Worm (Caenorhabditis elegans) whole organism, young adult: ENCODE results near the gene srh-216.
A peak's percentile ranks its signal among the peaks of the same experiment; 100 is the strongest.

Experiments used
- F33H1.4 ChIP-seq: fragments of 200-800 bp; sonication (Bioruptor generic); IDR thresholded peaks from 2 replicates; pipeline ENCODE4 v1.3.6; 2022; ENCODE audit warnings: missing genetic modification reagents, missing genetic modification characterization, missing compliant biosample characterization
- F52B5.7 ChIP-seq: sonication (generic microtip); optimal IDR thresholded peaks from 2 replicates; lab custom pipeline; 2016; ENCODE audit warnings: mild to moderate bottlenecking, missing genetic modification characterization, missing compliant biosample characterization
- F57C9.4 ChIP-seq: sonication (generic microtip); optimal IDR thresholded peaks from 2 replicates; lab custom pipeline; 2017; ENCODE audit warnings: mild to moderate bottlenecking, missing genetic modification characterization, missing compliant biosample characterization
- aptf-2 ChIP-seq: fragments of 200-800 bp; sonication (Bioruptor generic); conservative IDR thresholded peaks from 2 replicates; pipeline ENCODE4 v1.3.6; 2022; ENCODE audit warnings: missing genetic modification reagents, missing genetic modification characterization, missing compliant biosample characterization
- attf-6 ChIP-seq: fragments of 200-800 bp; sonication (Bioruptor generic); IDR thresholded peaks from 2 replicates; pipeline ENCODE4 v1.3.6; 2022; ENCODE audit warnings: missing genetic modification reagents, missing genetic modification characterization, missing compliant biosample characterization
- ceh-100 ChIP-seq: fragments of 200-800 bp; sonication (Bioruptor generic); IDR thresholded peaks from 2 replicates; pipeline ENCODE4 v1.3.6; 2022; ENCODE audit warnings: missing genetic modification reagents, missing genetic modification characterization, missing compliant biosample characterization
- ceh-27 ChIP-seq: fragments of 200-800 bp; sonication (Bioruptor generic); optimal IDR thresholded peaks from 2 replicates; lab custom pipeline; 2018; ENCODE audit warnings: mild to moderate bottlenecking, missing genetic modification characterization, moderate library complexity, missing compliant biosample characterization
- ceh-40 ChIP-seq: fragments of 200-800 bp; sonication (Bioruptor generic); IDR thresholded peaks from 2 replicates; pipeline ENCODE4 v1.3.6; 2022; ENCODE audit warnings: missing genetic modification characterization, missing compliant biosample characterization
- egl-18 ChIP-seq: fragments of 200-800 bp; sonication (Bioruptor generic); IDR thresholded peaks from 2 replicates; pipeline ENCODE4 v1.3.6; 2022; ENCODE audit warnings: missing genetic modification reagents, missing genetic modification characterization, missing compliant biosample characterization
- egrh-3 ChIP-seq: fragments of 200-800 bp; sonication (Bioruptor generic); IDR thresholded peaks from 2 replicates; pipeline ENCODE4 v1.3.6; 2022; ENCODE audit warnings: missing genetic modification reagents, missing genetic modification characterization, missing compliant biosample characterization
- him-1 ChIP-seq: sonication (generic microtip); optimal IDR thresholded peaks from 2 replicates; lab custom pipeline; 2016; ENCODE audit warnings: missing genotype, missing genetic modification reagents, missing genetic modification characterization, missing compliant biosample characterization
- hmg-1.2 ChIP-seq: fragments of 200-800 bp; sonication (Bioruptor generic); IDR thresholded peaks from 2 replicates; pipeline ENCODE4 v1.3.6; 2022; ENCODE audit warnings: missing genetic modification reagents, missing genetic modification characterization, missing compliant biosample characterization
- sdz-38 ChIP-seq: sonication (generic microtip); optimal IDR thresholded peaks from 2 replicates; lab custom pipeline; 2016; ENCODE audit warnings: missing genotype, missing genetic modification characterization, missing compliant biosample characterization
- ztf-6 ChIP-seq: fragments of 200-800 bp; sonication (Bioruptor generic); IDR thresholded peaks from 2 replicates; pipeline ENCODE4 v1.3.6; 2022; ENCODE audit warnings: missing genetic modification reagents, missing genetic modification characterization, missing compliant biosample characterization

- TF ChIP-seq egl-18 (GFP tag; lab: Robert Waterston, UW), result no peak
- no peak for TF ChIP-seq attf-6 (GFP tag; lab: Robert Waterston, UW)
- no peak for TF ChIP-seq ztf-6 (GFP tag; lab: Robert Waterston, UW)
- peak; percentile 50; the same call in 1 of the 2 replicates for TF ChIP-seq egrh-3 (GFP tag; lab: Robert Waterston, UW)
- TF ChIP-seq him-1, result no peak
- no peak; the same call in 1 of the 2 replicates for TF ChIP-seq hmg-1.2 (GFP tag; lab: Robert Waterston, UW)
- no peak for TF ChIP-seq sdz-38 (tag; lab: Kevin White, UChicago)
- no peak for TF ChIP-seq F57C9.4 (tag; lab: Kevin White, UChicago)
- TF ChIP-seq F52B5.7 (tag; lab: Kevin White, UChicago), result no peak
- TF ChIP-seq ceh-40 (GFP tag; lab: Robert Waterston, UW), result no peak
- no peak for TF ChIP-seq F33H1.4 (GFP tag; lab: Robert Waterston, UW)
- TF ChIP-seq ceh-27, result no peak
- TF ChIP-seq aptf-2 (GFP tag; lab: Robert Waterston, UW), result no peak
- no peak for TF ChIP-seq ceh-100
Measured at ce11 chrV:16784806-16785205, 42.6 kb downstream of the srh-216 start.
